Fruit fly (Drosophila melanogaster): ENCODE results near the gene CG14610.
A peak's percentile ranks its signal among the peaks of the same experiment; 100 is the strongest.

Gene CG14610

DNA sequence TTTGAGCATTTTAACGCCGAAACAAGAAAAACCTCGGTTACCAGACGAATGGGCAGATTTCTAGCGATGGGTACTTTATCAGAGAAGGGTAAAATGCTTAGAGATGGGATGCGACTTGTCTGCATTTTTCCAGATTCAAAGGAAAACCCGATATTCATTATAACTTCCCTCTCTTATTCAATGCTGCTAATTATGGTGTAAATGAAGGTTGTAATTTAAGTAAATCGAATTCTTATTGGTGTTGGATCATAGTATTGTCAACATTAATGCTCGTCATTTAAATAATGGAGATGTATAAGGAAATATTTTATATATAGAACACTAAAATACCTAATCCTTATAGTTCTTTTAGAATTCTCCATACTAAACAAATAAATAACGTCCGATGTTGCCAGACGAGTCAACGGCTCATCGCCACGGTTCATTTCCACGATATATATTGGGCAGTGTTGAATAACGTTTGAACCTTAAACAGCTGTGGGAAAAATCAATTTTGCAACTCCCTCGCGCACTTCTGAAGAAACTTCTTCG lies 19.9 kb downstream of the CG14610 start, which contains the start of the genes Alh and CG10098 (continued):
- TF ChIP-seq ato (GFP tag; IDR thresholded peaks at IDR 0.05; ENCODE audit: partially characterized antibody) (no peak; the same call in 1 of the 2 replicates), D19A (tag; optimal IDR thresholded peaks at IDR 0.05) (peak; percentile 47), cato (GFP tag; optimal IDR thresholded peaks at IDR 0.05; ENCODE audit: borderline replicate concordance) (peak; percentile 74), CG3281 (GFP tag; optimal IDR thresholded peaks at IDR 0.05) (peak; percentile 71), HLHmδ (GFP tag; optimal IDR thresholded peaks at IDR 0.05) (no peak), CG5953 (GFP tag; IDR thresholded peaks at IDR 0.05) (no peak), CG7745 (tag; optimal IDR thresholded peaks at IDR 0.05) (no peak), CG6689 (GFP tag; IDR thresholded peaks at IDR 0.05) (peak; percentile 73), CG8478 (optimal IDR thresholded peaks at IDR 0.05) (peak; percentile 80), Usf (GFP tag; optimal IDR thresholded peaks at IDR 0.05) (peak; percentile 71), H15 (GFP tag; IDR thresholded peaks at IDR 0.05) (peak; percentile 62; the same call in 2 of the 3 replicates), jing (GFP tag; optimal IDR thresholded peaks at IDR 0.05) (peak; percentile 59), dmrt99B (tag; optimal IDR thresholded peaks at IDR 0.05) (peak; percentile 70), CG18262 (tag; optimal IDR thresholded peaks at IDR 0.05) (peak; percentile 78), yki (optimal IDR thresholded peaks at IDR 0.05) (no peak), CG2678 (tag; optimal IDR thresholded peaks at IDR 0.05) (peak; percentile 84), Oli (tag; optimal IDR thresholded peaks at IDR 0.05) (peak; percentile 68), Side (GFP tag; optimal IDR thresholded peaks at IDR 0.05) (peak; percentile 74), Sox102F (GFP tag; optimal IDR thresholded peaks at IDR 0.05) (peak; percentile 80), Ptx1 (GFP tag; IDR thresholded peaks at IDR 0.05) (peak; percentile 87), Awh (GFP tag; IDR thresholded peaks at IDR 0.05) (peak; percentile 59), Nf-YC (tag; optimal IDR thresholded peaks at IDR 0.05) (peak; percentile 75), pfk (GFP tag; optimal IDR thresholded peaks at IDR 0.05) (no peak), Eip74EF (GFP tag; optimal IDR thresholded peaks at IDR 0.05) (peak in 1 of 2 experiments; percentile 44), CG9437 (GFP tag; optimal IDR thresholded peaks at IDR 0.05) (peak; percentile 55), CG18764 (GFP tag; optimal IDR thresholded peaks at IDR 0.05) (peak; percentile 77), CG32767 (GFP tag; IDR thresholded peaks at IDR 0.05) (peak; percentile 44; the same call in 1 of the 2 replicates), tup (GFP tag; optimal IDR thresholded peaks at IDR 0.05) (peak; percentile 67), H2.0 (GFP tag; IDR thresholded peaks at IDR 0.05) (peak; percentile 69), Antp (GFP tag; optimal IDR thresholded peaks at IDR 0.05) (peak; percentile 91), CG18476 (GFP tag; optimal IDR thresholded peaks at IDR 0.05) (peak; percentile 76), CG11456 (GFP tag; IDR thresholded peaks at IDR 0.05) (peak; percentile 87), CG32772 (GFP tag; IDR thresholded peaks at IDR 0.05) (peak; percentile 76), CG43689 (GFP tag; IDR thresholded peaks at IDR 0.05) (peak; percentile 67), GATAe (GFP tag; conservative IDR thresholded peaks at IDR 0.05) (no peak), usp (GFP tag; optimal IDR thresholded peaks at IDR 0.05) (no peak), tx (GFP tag; optimal IDR thresholded peaks at IDR 0.05) (peak; percentile 83), TFAM (GFP tag; optimal IDR thresholded peaks at IDR 0.05) (peak; percentile 5), CG12744 (GFP tag; optimal IDR thresholded peaks at IDR 0.05) (peak; percentile 66), tio (GFP tag; optimal IDR thresholded peaks at IDR 0.05) (peak; percentile 89), sr (GFP tag; IDR thresholded peaks at IDR 0.05) (no peak; the same call in 2 of the 3 replicates), HmgD (GFP tag; optimal IDR thresholded peaks at IDR 0.05) (peak; percentile 58), CG12769 (tag; optimal IDR thresholded peaks at IDR 0.05) (peak; percentile 78), slp2 (GFP tag; optimal IDR thresholded peaks at IDR 0.05) (peak; percentile 78), E2f2 (GFP tag; IDR thresholded peaks at IDR 0.05) (peak; percentile 39; the same call in 1 of the 2 replicates), vvl (GFP tag; IDR thresholded peaks at IDR 0.05) (peak; percentile 73; the same call in 1 of the 2 replicates), pros (GFP tag; optimal IDR thresholded peaks at IDR 0.05) (no peak), chm (GFP tag; IDR thresholded peaks at IDR 0.05) (no peak; the same call in 1 of the 2 replicates), pho (GFP tag; optimal IDR thresholded peaks at IDR 0.05) (peak; percentile 89), grn (GFP tag; optimal IDR thresholded peaks at IDR 0.05) (peak; percentile 22), dati (GFP tag; IDR thresholded peaks at IDR 0.05) (0 out of 2 replicates have a peak, but pooled peaks have one; percentile 18)
